Worm (Caenorhabditis elegans) whole organism, late embryonic: ENCODE results near the gene cogc-6.

ENCODE experiments used
- F13H6.1 ChIP-seq: sonication (generic microtip); optimal IDR thresholded peaks from 2 replicates; lab custom pipeline; 2016; ENCODE audit warnings: missing genetic modification characterization, missing compliant biosample characterization
- ceh-18 ChIP-seq: sonication (generic microtip); optimal IDR thresholded peaks from 2 replicates; lab custom pipeline; 2016; ENCODE audit warnings: missing genetic modification characterization, missing compliant biosample characterization
- ceh-2 ChIP-seq: sonication (generic microtip); optimal IDR thresholded peaks from 2 replicates; lab custom pipeline; 2016; ENCODE audit warnings: missing genotype, missing genetic modification characterization, missing compliant biosample characterization
- ceh-31 ChIP-seq: sonication (generic microtip); optimal IDR thresholded peaks from 2 replicates; lab custom pipeline; 2016; ENCODE audit warnings: missing genetic modification characterization, missing compliant biosample characterization
- ceh-9 ChIP-seq: sonication (generic microtip); optimal IDR thresholded peaks from 2 replicates; lab custom pipeline; 2016; ENCODE audit warnings: mild to moderate bottlenecking, missing genetic modification characterization, inconsistent platforms, missing compliant biosample characterization
- fkh-10 ChIP-seq: fragments of 150-350 bp; optimal IDR thresholded peaks from 2 replicates; lab custom pipeline; 2014; ENCODE audit warnings: missing biosample characterization, missing genetic modification reagents, missing genetic modification characterization
- gmeb-2 ChIP-seq: sonication (generic microtip); optimal IDR thresholded peaks from 2 replicates; lab custom pipeline; 2016; ENCODE audit warnings: missing genetic modification characterization, inconsistent platforms, missing compliant biosample characterization
- hlh-6 ChIP-seq: sonication (generic microtip); optimal IDR thresholded peaks from 2 replicates; lab custom pipeline; 2016; ENCODE audit warnings: missing genotype, missing genetic modification characterization, missing compliant biosample characterization
- madf-2 ChIP-seq: sonication (generic microtip); optimal IDR thresholded peaks from 2 replicates; lab custom pipeline; 2017; ENCODE audit warnings: missing genetic modification characterization, missing compliant biosample characterization
- nfya-1 ChIP-seq: sonication (generic microtip); optimal IDR thresholded peaks from 2 replicates; lab custom pipeline; 2017; ENCODE audit warnings: missing genetic modification characterization, mild to moderate bottlenecking, missing compliant biosample characterization, antibody characterized with exemption, moderate library complexity
- npax-4 ChIP-seq: sonication (generic microtip); optimal IDR thresholded peaks from 2 replicates; lab custom pipeline; 2016; ENCODE audit warnings: missing genetic modification characterization, missing compliant biosample characterization
- pha-4 ChIP-seq: fragments of 150-350 bp; optimal IDR thresholded peaks from 2 replicates; lab custom pipeline; 2018; ENCODE audit warnings: missing biosample characterization, missing genetic modification reagents, missing genetic modification characterization
- pqm-1 ChIP-seq: sonication (generic microtip); optimal IDR thresholded peaks from 2 replicates; lab custom pipeline; 2016; ENCODE audit warnings: missing genetic modification characterization, missing compliant biosample characterization
- tbx-2 ChIP-seq: sonication (generic microtip); optimal IDR thresholded peaks from 2 replicates; lab custom pipeline; 2016; ENCODE audit warnings: missing genetic modification characterization, missing compliant biosample characterization

ce11 chrV:8238290-8238689 lies 17.2 kb upstream of the cogc-6 start, which contains the start of gene rol-3:
- TF ChIP-seq ceh-18 (tag; lab: Kevin White, UChicago), result no peak
- TF ChIP-seq pha-4 (tag; lab: Kevin White, UChicago), result no peak
- no peak for TF ChIP-seq fkh-10 (GFP tag; lab: Kevin White, UChicago)
- no peak for TF ChIP-seq hlh-6 (tag; lab: Kevin White, UChicago)
- TF ChIP-seq gmeb-2 (tag; lab: Kevin White, UChicago), result no peak
- no peak for TF ChIP-seq ceh-2 (tag; lab: Kevin White, UChicago)
- TF ChIP-seq npax-4 (tag; lab: Kevin White, UChicago), result no peak
- no peak for TF ChIP-seq tbx-2 (tag; lab: Kevin White, UChicago)
- TF ChIP-seq ceh-9 (tag; lab: Kevin White, UChicago), result no peak
- no peak for TF ChIP-seq nfya-1
- no peak for TF ChIP-seq madf-2 (tag; lab: Kevin White, UChicago)
- no peak for TF ChIP-seq pqm-1 (tag; lab: Kevin White, UChicago)
- TF ChIP-seq F13H6.1 (tag; lab: Kevin White, UChicago), result no peak
- TF ChIP-seq ceh-31 (tag; lab: Kevin White, UChicago), result no peak
